Fruit fly (Drosophila melanogaster) whole organism, embryonic: Measurements from ENCODE around the gene pyx.

Experiments used
- Ada2b ChIP-seq: fragments of 200-800 bp; sonication (Bioruptor generic); IDR thresholded peaks from 2 replicates; pipeline ENCODE4 v1.3.6; 2022; ENCODE audit warnings: missing biosample characterization, missing genetic modification characterization
- CG10431 ChIP-seq: fragments of 200-800 bp; sonication (Bioruptor generic); optimal IDR thresholded peaks from 3 replicates; lab custom pipeline; 2018; ENCODE audit warnings: missing biosample characterization, mild to moderate bottlenecking, missing genetic modification characterization
- CG11247 ChIP-seq: fragments of 200-800 bp; sonication (Bioruptor generic); IDR thresholded peaks from 2 replicates; pipeline ENCODE4 v1.3.6; 2022; ENCODE audit warnings: missing biosample characterization, missing genetic modification characterization
- CG11695 ChIP-seq: fragments of 200-800 bp; sonication (Bioruptor generic); IDR thresholded peaks from 3 replicates; pipeline ENCODE4 v1.3.6; 2022; ENCODE audit warnings: missing biosample characterization, missing genetic modification characterization
- CG12071 ChIP-seq: fragments of 200-800 bp; sonication (Bioruptor generic); optimal IDR thresholded peaks from 3 replicates; lab custom pipeline; 2018; ENCODE audit warnings: missing biosample characterization, mild to moderate bottlenecking, missing genetic modification characterization
- CG13424 ChIP-seq: fragments of 200-800 bp; sonication (Bioruptor generic); optimal IDR thresholded peaks from 2 replicates; lab custom pipeline; 2019; ENCODE audit warnings: missing biosample characterization, mild to moderate bottlenecking, missing genetic modification characterization, moderate library complexity
- CG16815 ChIP-seq: fragments of 200-800 bp; sonication (Bioruptor generic); optimal IDR thresholded peaks from 3 replicates; lab custom pipeline; 2017; ENCODE audit warnings: missing biosample characterization, mild to moderate bottlenecking, missing genetic modification characterization
- CG17328 ChIP-seq: fragments of 200-800 bp; sonication (Bioruptor generic); IDR thresholded peaks from 2 replicates; pipeline ENCODE4 v1.3.6; 2022; ENCODE audit warnings: missing biosample characterization, missing genetic modification characterization
- CG17612 ChIP-seq: fragments of 200-800 bp; sonication (Bioruptor generic); IDR thresholded peaks from 2 replicates; pipeline ENCODE4 v1.3.6; 2022; ENCODE audit warnings: missing biosample characterization, missing genetic modification characterization
- CG18011 ChIP-seq: fragments of 200-800 bp; sonication (Bioruptor generic); optimal IDR thresholded peaks from 2 replicates; lab custom pipeline; 2017; ENCODE audit warnings: missing biosample characterization, missing genetic modification characterization, mild to moderate bottlenecking, moderate library complexity, missing genotype
- CG18476 ChIP-seq: fragments of 200-800 bp; sonication (Bioruptor generic); optimal IDR thresholded peaks from 2 replicates; lab custom pipeline; 2016; ENCODE audit warnings: missing biosample characterization, mild to moderate bottlenecking, missing genetic modification characterization
- CG31365 ChIP-seq: fragments of 200-800 bp; sonication (Bioruptor generic); optimal IDR thresholded peaks from 2 replicates; lab custom pipeline; 2018; ENCODE audit warnings: missing biosample characterization, mild to moderate bottlenecking, missing genetic modification characterization
- CG34376 ChIP-seq: fragments of 200-800 bp; sonication (Bioruptor generic); optimal IDR thresholded peaks from 2 replicates; lab custom pipeline; 2018; ENCODE audit warnings: missing biosample characterization, mild to moderate bottlenecking, missing genetic modification characterization
- CG4730 ChIP-seq: fragments of 200-800 bp; sonication (Bioruptor generic); IDR thresholded peaks from 2 replicates; pipeline ENCODE4 v1.3.6; 2022; ENCODE audit warnings: missing biosample characterization, missing genetic modification characterization
- CG5180 ChIP-seq: fragments of 200-800 bp; sonication (Bioruptor generic); optimal IDR thresholded peaks from 3 replicates; lab custom pipeline; 2017; ENCODE audit warnings: missing biosample characterization, missing genetic modification characterization, mild to moderate bottlenecking, moderate library complexity, missing genetic modification reagents
- CG5953 ChIP-seq: fragments of 200-800 bp; sonication (Bioruptor generic); IDR thresholded peaks from 2 replicates; pipeline ENCODE4 v1.3.6; 2022; ENCODE audit warnings: missing biosample characterization, missing genetic modification characterization
- CG6254 ChIP-seq: fragments of 200-800 bp; sonication (Bioruptor generic); optimal IDR thresholded peaks from 3 replicates; lab custom pipeline; 2017; ENCODE audit warnings: mild to moderate bottlenecking, missing biosample characterization, missing genetic modification reagents, missing genetic modification characterization
- CG7556 ChIP-seq: fragments of 200-800 bp; sonication (Bioruptor generic); optimal IDR thresholded peaks from 2 replicates; lab custom pipeline; 2017; ENCODE audit warnings: missing biosample characterization, mild to moderate bottlenecking, missing genetic modification characterization
- CTCF ChIP-seq: fragments of 200-800 bp; sonication (Bioruptor generic); optimal IDR thresholded peaks from 2 replicates; lab custom pipeline; 2017; ENCODE audit warnings: missing biosample characterization, mild to moderate bottlenecking, missing genetic modification characterization, moderate library complexity
- Chrac-16 ChIP-seq: fragments of 200-800 bp; sonication (Bioruptor generic); optimal IDR thresholded peaks from 3 replicates; lab custom pipeline; 2016; ENCODE audit warnings: missing biosample characterization, missing genetic modification characterization
- Dip3 ChIP-seq: fragments of 200-800 bp; sonication (Bioruptor generic); optimal IDR thresholded peaks from 3 replicates; lab custom pipeline; 2016; ENCODE audit warnings: missing biosample characterization, missing genetic modification characterization
- Dll ChIP-seq: fragments of 200-800 bp; sonication (Bioruptor generic); IDR thresholded peaks from 4 replicates; pipeline ENCODE4 v1.3.6; 2022; ENCODE audit warnings: missing biosample characterization, missing genetic modification characterization; ENCODE audit not compliant: partially characterized antibody
- Doc2 ChIP-seq: fragments of 200-800 bp; sonication (Bioruptor generic); IDR thresholded peaks from 2 replicates; pipeline ENCODE4 v1.3.6; 2022; ENCODE audit warnings: missing biosample characterization, missing genetic modification characterization
- GATAe ChIP-seq: fragments of 200-800 bp; sonication (Bioruptor generic); conservative IDR thresholded peaks from 2 replicates; pipeline ENCODE4 v1.3.6; 2022; ENCODE audit warnings: missing biosample characterization, missing genetic modification characterization
- Hr51 ChIP-seq, 2 experiments: fragments of 200-800 bp; sonication (Bioruptor generic); optimal IDR thresholded peaks; 2 replicates in 1 of 2; 3 replicates in 1 of 2; lab custom pipeline; 2016 to 2018; ENCODE audit warnings: missing biosample characterization in 2 of 2, missing genetic modification characterization in 2 of 2, mild to moderate bottlenecking in 1 of 2, moderate library complexity in 1 of 2
- Jarid2 ChIP-seq: fragments of 200-800 bp; sonication (Bioruptor generic); optimal IDR thresholded peaks from 3 replicates; lab custom pipeline; 2017; ENCODE audit warnings: mild to moderate bottlenecking, missing biosample characterization, missing genetic modification reagents, missing genetic modification characterization
- Kr ChIP-seq: fragments of 200-800 bp; sonication (Bioruptor generic); optimal IDR thresholded peaks from 2 replicates; lab custom pipeline; 2017; ENCODE audit warnings: missing biosample characterization, mild to moderate bottlenecking, missing genetic modification characterization
- MBD-R2 ChIP-seq: fragments of 200-800 bp; sonication (Bioruptor generic); IDR thresholded peaks from 2 replicates; pipeline ENCODE4 v1.3.6; 2022; ENCODE audit warnings: missing biosample characterization, missing genetic modification characterization
- MTF-1 ChIP-seq: fragments of 200-800 bp; sonication (Bioruptor generic); optimal IDR thresholded peaks from 2 replicates; lab custom pipeline; 2018; ENCODE audit warnings: missing biosample characterization, mild to moderate bottlenecking, missing genetic modification characterization, borderline replicate concordance
- Med ChIP-seq: fragments of 200-800 bp; sonication (Bioruptor generic); peaks from one replicate; lab custom pipeline; 2016; ENCODE audit warnings: missing biosample characterization, missing genetic modification characterization, mild to moderate bottlenecking, inconsistent platforms, moderate library complexity
- NC2α ChIP-seq: fragments of 200-800 bp; sonication (Bioruptor generic); optimal IDR thresholded peaks from 2 replicates; lab custom pipeline; 2016; ENCODE audit warnings: missing biosample characterization, missing genetic modification characterization
- Optix ChIP-seq: fragments of 200-800 bp; sonication (Bioruptor generic); IDR thresholded peaks from 3 replicates; pipeline ENCODE4 v1.3.6; 2022; ENCODE audit warnings: missing biosample characterization, missing genetic modification characterization
- Sox102F ChIP-seq: fragments of 200-800 bp; sonication (Bioruptor generic); optimal IDR thresholded peaks from 2 replicates; lab custom pipeline; 2018; ENCODE audit warnings: missing biosample characterization, mild to moderate bottlenecking, missing genetic modification characterization, moderate library complexity
- Xbp1 ChIP-seq: fragments of 200-800 bp; sonication (Bioruptor generic); optimal IDR thresholded peaks from 3 replicates; lab custom pipeline; 2016; ENCODE audit warnings: missing biosample characterization, mild to moderate bottlenecking, missing genetic modification characterization
- al ChIP-seq: fragments of 200-800 bp; sonication (Bioruptor generic); IDR thresholded peaks from 2 replicates; pipeline ENCODE4 v1.3.6; 2022; ENCODE audit warnings: missing biosample characterization, missing genetic modification characterization
- ash1 ChIP-seq: fragments of 200-800 bp; sonication (Bioruptor generic); optimal IDR thresholded peaks from 2 replicates; lab custom pipeline; 2018; ENCODE audit warnings: missing biosample characterization, mild to moderate bottlenecking, missing genetic modification characterization
- cato ChIP-seq: fragments of 200-800 bp; sonication (Bioruptor generic); optimal IDR thresholded peaks from 2 replicates; lab custom pipeline; 2016; ENCODE audit warnings: missing biosample characterization, missing genetic modification characterization, borderline replicate concordance
- cg ChIP-seq: fragments of 200-800 bp; sonication (Bioruptor generic); optimal IDR thresholded peaks from 3 replicates; lab custom pipeline; 2019; ENCODE audit warnings: missing biosample characterization, mild to moderate bottlenecking, missing genetic modification characterization, moderate library complexity
- chinmo ChIP-seq: fragments of 200-800 bp; sonication (Bioruptor generic); IDR thresholded peaks from 4 replicates; pipeline ENCODE4 v1.3.6; 2022; ENCODE audit warnings: missing biosample characterization, missing genetic modification characterization; ENCODE audit not compliant: partially characterized antibody
- disco-r ChIP-seq: fragments of 200-800 bp; sonication (Bioruptor generic); optimal IDR thresholded peaks from 2 replicates; lab custom pipeline; 2016; ENCODE audit warnings: missing biosample characterization, missing genetic modification characterization
- fu2 ChIP-seq: fragments of 200-800 bp; sonication (Bioruptor generic); optimal IDR thresholded peaks from 2 replicates; lab custom pipeline; 2016; ENCODE audit warnings: missing biosample characterization, missing genetic modification characterization
- h ChIP-seq: fragments of >200 bp; optimal IDR thresholded peaks from 2 replicates; lab custom pipeline; 2017
- ken ChIP-seq: fragments of 200-800 bp; sonication (Bioruptor generic); IDR thresholded peaks from 3 replicates; pipeline ENCODE4 v1.3.6; 2022; ENCODE audit warnings: missing biosample characterization, missing genetic modification characterization
- knrl ChIP-seq: fragments of 200-800 bp; sonication (Bioruptor generic); IDR thresholded peaks from 3 replicates; pipeline ENCODE4 v1.3.6; 2022; ENCODE audit warnings: missing biosample characterization, missing genetic modification characterization; ENCODE audit not compliant: partially characterized antibody
- onecut ChIP-seq: fragments of 200-800 bp; sonication (Bioruptor generic); IDR thresholded peaks from 2 replicates; pipeline ENCODE4 v1.3.6; 2022; ENCODE audit warnings: missing biosample characterization, missing genetic modification characterization
- ro ChIP-seq: fragments of 200-800 bp; sonication (Bioruptor generic); IDR thresholded peaks from 2 replicates; pipeline ENCODE4 v1.3.6; 2022; ENCODE audit warnings: missing biosample characterization, missing genetic modification characterization
- sisA ChIP-seq: fragments of 200-800 bp; sonication (Bioruptor generic); IDR thresholded peaks from 2 replicates; pipeline ENCODE4 v1.3.6; 2022; ENCODE audit warnings: missing biosample characterization, missing genetic modification characterization
- tap ChIP-seq: fragments of 200-800 bp; optimal IDR thresholded peaks from 3 replicates; lab custom pipeline; 2019; ENCODE audit warnings: missing biosample characterization, mild to moderate bottlenecking, missing genetic modification characterization, moderate library complexity
- tx ChIP-seq: fragments of 200-800 bp; sonication (Bioruptor generic); optimal IDR thresholded peaks from 2 replicates; lab custom pipeline; 2016; ENCODE audit warnings: missing biosample characterization, missing genetic modification characterization
- zen ChIP-seq: fragments of 200-800 bp; sonication (Bioruptor generic); optimal IDR thresholded peaks from 3 replicates; lab custom pipeline; 2018; ENCODE audit warnings: missing biosample characterization, mild to moderate bottlenecking, missing genetic modification characterization, moderate library complexity
- zfh2 ChIP-seq: fragments of 200-800 bp; sonication (Bioruptor generic); optimal IDR thresholded peaks from 2 replicates; lab custom pipeline; 2016; ENCODE audit warnings: missing biosample characterization, missing genetic modification characterization

pyx gene

DNA sequence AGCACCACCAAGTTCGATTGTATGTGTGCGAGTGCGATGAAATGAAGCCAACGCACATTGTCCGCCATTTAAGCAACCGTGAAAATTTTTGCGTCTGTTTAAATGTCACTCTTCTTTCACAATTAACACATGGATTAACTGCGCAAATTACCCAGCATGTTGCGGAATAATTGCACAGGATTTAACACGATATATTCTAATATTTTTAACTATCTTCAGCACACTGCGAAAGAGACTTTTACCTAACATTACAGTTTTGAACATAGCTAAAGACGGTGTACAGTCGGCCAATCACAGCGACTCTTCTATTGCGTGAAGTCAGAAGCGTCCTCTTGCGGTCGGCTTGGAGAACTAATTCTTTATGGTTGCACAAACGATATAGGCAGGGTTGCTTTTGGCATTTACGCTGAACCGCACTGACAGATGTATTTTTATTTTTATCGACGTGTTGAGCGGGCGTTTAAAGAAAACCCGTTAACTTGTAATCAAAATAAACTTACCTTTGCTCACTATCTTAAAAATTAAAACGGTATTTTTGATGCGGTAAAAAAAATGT lies 23.9 kb upstream of the pyx start (continued):
- TF ChIP-seq CG5180 (GFP tag; lab: Kevin White, UChicago) (peak; percentile 85), Med (GFP tag; lab: Kevin White, UChicago) (peak; percentile 94), CG12071 (GFP tag; lab: Kevin White, UChicago) (no peak), CG17328 (no peak), CG18476 (no peak), CG34376 (peak; percentile 52), Xbp1 (GFP tag; lab: Kevin White, UChicago) (peak; percentile 62), fu2 (GFP tag; lab: Kevin White, UChicago) (peak; percentile 35), GATAe (no peak), al (GFP tag; lab: Robert Waterston, UW) (no peak), MTF-1 (no peak), tap (no peak), chinmo (0 out of 4 replicates have a peak, but pooled peaks have one; percentile 42), CG31365 (tag; lab: Kevin White, UChicago) (no peak), h (no peak), Chrac-16 (GFP tag; lab: Kevin White, UChicago) (peak; percentile 27), MBD-R2 (peak; percentile 55), ash1 (GFP tag; lab: Kevin White, UChicago) (no peak), disco-r (GFP tag; lab: Kevin White, UChicago) (no peak), CG5953 (GFP tag; lab: Robert Waterston, UW) (peak; percentile 54; the same call in 1 of the 2 replicates), zen (tag; lab: Kevin White, UChicago) (peak; percentile 54), Hr51 (GFP tag; optimal IDR thresholded peaks at IDR 0.05; lab: Kevin White, UChicago) (peak in 1 of 2 experiments; percentile 12), CG16815 (GFP tag; lab: Kevin White, UChicago) (no peak), CTCF (GFP tag; lab: Kevin White, UChicago) (peak; percentile 96), onecut (GFP tag; lab: Robert Waterston, UW) (no peak; the same call in none of the 2 replicates), CG11695 (GFP tag; lab: Robert Waterston, UW) (peak; percentile 6; the same call in 1 of the 3 replicates), NC2α (GFP tag; lab: Kevin White, UChicago) (no peak), Sox102F (GFP tag; lab: Kevin White, UChicago) (no peak), Dip3 (GFP tag; lab: Kevin White, UChicago) (peak; percentile 34), Dll (GFP tag; lab: Robert Waterston, UW) (peak; percentile 25; the same call in 2 of the 4 replicates), Kr (GFP tag; lab: Kevin White, UChicago) (no peak), CG6254 (GFP tag; lab: Kevin White, UChicago) (no peak), cg (GFP tag; lab: Kevin White, UChicago) (peak; percentile 85), ken (GFP tag; lab: Robert Waterston, UW) (peak; percentile 47; the same call in 1 of the 3 replicates), cato (no peak), Doc2 (no peak), CG7556 (GFP tag; lab: Kevin White, UChicago) (no peak), knrl (GFP tag; lab: Robert Waterston, UW) (peak; percentile 59; the same call in 2 of the 3 replicates), Optix (no peak), ro (GFP tag; lab: Robert Waterston, UW) (no peak), zfh2 (GFP tag; lab: Kevin White, UChicago) (peak; percentile 43), CG17612 (no peak), Ada2b (GFP tag; lab: Robert Waterston, UW) (peak; percentile 22; the same call in 1 of the 2 replicates), tx (GFP tag; lab: Kevin White, UChicago) (no peak), CG13424 (peak; percentile 2), CG18011 (no peak), CG10431 (GFP tag; lab: Kevin White, UChicago) (no peak), Jarid2 (GFP tag; lab: Kevin White, UChicago) (no peak), CG11247 (GFP tag; lab: Robert Waterston, UW) (no peak; the same call in none of the 2 replicates), CG4730 (GFP tag; lab: Robert Waterston, UW) (no peak), sisA (GFP tag; lab: Robert Waterston, UW) (no peak)
